Worm (Caenorhabditis elegans): ENCODE measurements around the gene hgap-2.
A peak's percentile ranks its signal among the peaks of the same experiment; 100 is the strongest.

Gene hgap-2

DNA sequence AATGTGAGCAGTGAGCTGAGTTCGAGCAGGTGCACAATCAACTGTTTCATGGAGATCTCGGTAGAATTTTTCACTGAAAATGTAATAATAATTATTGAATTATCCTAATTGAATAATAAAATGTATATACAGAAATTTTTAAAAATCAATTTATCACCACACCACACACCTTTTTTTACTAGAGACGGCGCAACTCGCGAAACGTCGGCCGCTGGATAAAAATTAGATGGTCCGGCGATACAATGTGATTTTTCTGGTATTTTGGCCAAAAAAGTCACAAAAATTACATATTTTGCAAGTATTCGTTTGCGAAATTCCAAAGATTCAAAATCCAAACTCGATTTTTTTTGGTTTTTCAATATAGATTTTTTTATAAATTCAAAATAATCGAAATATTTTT lies 13.9 kb downstream of the hgap-2 start:
- TF ChIP-seq efl-1 (optimal IDR thresholded peaks at IDR 0.05) = no peak
- peak in 1 of 2 experiments; percentile 79 for TF ChIP-seq efl-1 (GFP tag; optimal IDR thresholded peaks at IDR 0.05 in 1 of 2)
- TF ChIP-seq nhr-47 (tag; optimal IDR thresholded peaks at IDR 0.05) = no peak

DNA sequence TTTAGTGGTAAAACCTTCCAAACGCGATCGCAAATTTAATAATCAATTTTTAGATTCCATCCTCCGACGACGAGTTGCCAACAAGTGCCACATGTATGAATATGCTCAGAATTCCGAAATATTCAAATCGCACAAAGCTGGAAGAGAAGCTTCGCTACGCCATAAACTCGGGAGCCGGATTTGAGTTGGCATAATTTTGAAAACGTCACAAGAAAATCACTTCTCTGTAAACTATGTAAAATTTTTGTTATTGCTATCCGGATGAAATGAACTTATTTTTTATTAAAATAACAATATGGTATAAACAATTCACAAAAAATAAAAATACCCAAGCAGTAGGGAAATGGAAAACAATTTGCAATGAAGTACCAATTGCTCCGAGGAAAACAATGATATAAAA lies 15.9 kb downstream of the hgap-2 start:
- TF ChIP-seq elt-3 (tag; optimal IDR thresholded peaks at IDR 0.05) (no peak), efl-1 (optimal IDR thresholded peaks at IDR 0.05) (no peak), efl-1 (GFP tag; optimal IDR thresholded peaks at IDR 0.05 in 1 of 2) (peak in 1 of 2 experiments; percentile 74)

DNA sequence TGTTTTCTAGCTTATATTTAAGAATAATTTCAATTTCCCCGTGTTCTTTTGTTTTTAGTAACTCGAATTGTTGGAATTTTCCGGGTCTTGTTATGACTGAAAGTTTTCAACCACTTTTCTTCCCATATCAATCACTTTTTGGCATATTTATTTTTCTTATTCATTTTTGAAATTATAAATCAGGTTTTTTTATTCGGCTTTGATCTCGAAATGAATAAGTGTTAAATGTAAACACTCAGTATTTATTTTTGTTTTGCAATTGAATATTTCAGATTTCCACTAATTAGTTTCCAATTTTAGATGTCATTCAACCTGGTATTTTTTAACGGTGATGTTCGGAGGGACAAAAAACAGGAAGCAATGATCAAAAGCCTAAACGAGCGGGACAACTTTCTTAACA lies 20.2 kb downstream of the hgap-2 start, which contains the start of gene etc-1:
Gene etc-1, plus strand, starts transcription at position 301 of the 400 bp plus-strand sequence.
- TF ChIP-seq alr-1 (tag; optimal IDR thresholded peaks at IDR 0.05; ENCODE audit: borderline replicate concordance) (no peak), mef-2 (tag; optimal IDR thresholded peaks at IDR 0.05) (no peak)

DNA sequence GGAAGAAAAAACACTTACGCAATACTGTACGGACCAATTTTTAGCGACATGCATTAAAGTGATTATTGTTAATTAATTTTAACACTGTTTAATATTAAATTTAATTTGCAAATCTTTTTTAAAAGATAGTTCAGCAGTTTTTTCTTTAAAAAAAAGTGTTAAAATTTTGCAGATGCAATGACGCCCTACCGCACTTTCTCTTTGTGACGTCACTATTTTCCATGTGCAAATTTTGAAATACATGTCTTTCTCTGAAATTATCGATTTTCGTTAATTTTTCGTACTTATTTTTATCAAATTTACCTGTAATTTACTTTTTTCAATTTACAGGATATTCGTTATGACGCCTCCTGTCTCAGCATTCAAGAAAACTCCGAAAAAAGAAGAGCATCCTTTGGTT lies 23.2 kb downstream of the hgap-2 start, which contains the start of the genes piga-1 and eif-2Bepsilon:
Gene piga-1, minus strand, starts transcription at position 174 of the 400 bp plus-strand sequence.
Gene eif-2Bepsilon, plus strand, starts transcription at position 331 of the 400 bp plus-strand sequence.
- TF ChIP-seq lin-14 (GFP tag; optimal IDR thresholded peaks at IDR 0.05) (peak; percentile 63), dpl-1 (GFP tag; optimal IDR thresholded peaks at IDR 0.05) (peak; percentile 31 to 63 (median 35)), lsy-2 (tag; optimal IDR thresholded peaks at IDR 0.05) (peak in 1 of 2 experiments; percentile 71), nhr-85 (tag) (no peak), tbx-2 (tag; optimal IDR thresholded peaks at IDR 0.05) (no peak), nhr-20 (tag; optimal IDR thresholded peaks at IDR 0.05) (peak; percentile 33), nhr-47 (tag; optimal IDR thresholded peaks at IDR 0.05) (peak; percentile 28), lin-35 (GFP tag; optimal IDR thresholded peaks at IDR 0.05) (peak; percentile 47 to 55), skn-1 (tag; optimal IDR thresholded peaks at IDR 0.05) (peak; percentile 59), nhr-19 (GFP tag; conservative IDR thresholded peaks at IDR 0.05) (0 out of 2 replicates have a peak, but pooled peaks have one; percentile 4), unc-98 (GFP tag; IDR thresholded peaks at IDR 0.05) (no peak), F16B12.6 (tag; optimal IDR thresholded peaks at IDR 0.05) (peak; percentile 32), C16A3.4 (tag; optimal IDR thresholded peaks at IDR 0.05) (peak; percentile 46), swsn-7 (tag; optimal IDR thresholded peaks at IDR 0.05) (peak; percentile 16), ceh-82 (tag; optimal IDR thresholded peaks at IDR 0.05) (peak in 2 of 3 experiments; percentile 11 to 41), lin-15B (tag; optimal IDR thresholded peaks at IDR 0.05) (peak; percentile 30), xbp-1 (tag; optimal IDR thresholded peaks at IDR 0.05) (peak; percentile 69), pqm-1 (tag; optimal IDR thresholded peaks at IDR 0.05) (no peak), unc-130 (tag; optimal IDR thresholded peaks at IDR 0.05) (no peak), efl-1 (optimal IDR thresholded peaks at IDR 0.05) (peak; percentile 52 to 58), efl-1 (GFP tag; optimal IDR thresholded peaks at IDR 0.05 in 1 of 2) (peak; percentile 57 to 92), mep-1 (tag; optimal IDR thresholded peaks at IDR 0.05) (peak; percentile 72), sup-37 (GFP tag; optimal IDR thresholded peaks at IDR 0.05) (no peak)

DNA sequence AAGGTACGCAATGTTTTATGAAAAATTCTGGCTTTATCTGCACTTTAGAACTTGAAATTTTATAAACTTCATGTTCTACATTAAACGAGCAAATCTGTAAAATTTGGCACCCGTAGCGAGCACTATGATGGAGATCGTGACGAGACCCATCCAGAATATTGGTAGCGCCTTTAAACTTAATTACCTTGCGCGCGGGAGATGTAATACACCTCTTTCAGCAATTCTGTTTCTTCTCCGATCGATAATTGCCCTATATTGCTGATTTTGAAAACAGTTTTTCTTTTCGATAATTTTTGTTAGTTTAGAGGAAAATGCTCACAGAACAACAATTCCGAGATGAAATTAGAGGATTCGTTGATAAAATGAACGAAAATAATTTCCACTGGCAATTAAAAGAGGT lies 25.9 kb downstream of the hgap-2 start, which contains the start of gene atg-10:
Gene atg-10, plus strand, starts transcription at position 301 of the 400 bp plus-strand sequence.
- TF ChIP-seq ceh-88 (GFP tag; IDR thresholded peaks at IDR 0.05) (no peak), Y116A8C.19 (tag; optimal IDR thresholded peaks at IDR 0.05; ENCODE audit: borderline replicate concordance) (no peak), lin-15B (tag; optimal IDR thresholded peaks at IDR 0.05) (no peak), fkh-8 (tag; optimal IDR thresholded peaks at IDR 0.05) (no peak), fos-1 (tag; optimal IDR thresholded peaks at IDR 0.05) (no peak), mep-1 (tag; optimal IDR thresholded peaks at IDR 0.05) (no peak), nhr-84 (tag; optimal IDR thresholded peaks at IDR 0.05) (no peak), tlp-1 (tag; optimal IDR thresholded peaks at IDR 0.05) (no peak), nhr-76 (tag; optimal IDR thresholded peaks at IDR 0.05) (no peak), unc-98 (GFP tag; IDR thresholded peaks at IDR 0.05) (no peak), nhr-11 (tag; optimal IDR thresholded peaks at IDR 0.05) (no peak), blmp-1 (tag; optimal IDR thresholded peaks at IDR 0.05) (no peak)
